Worm (Caenorhabditis elegans) whole organism, mixed stage, embryonic: ENCODE measurements around the gene msa-1.

Experiments
- M03D4.4 ChIP-seq: sonication (generic microtip); optimal IDR thresholded peaks from 2 replicates; lab custom pipeline; 2017; ENCODE audit warnings: mild to moderate bottlenecking, missing genetic modification characterization, missing compliant biosample characterization
- bed-3 ChIP-seq: fragments of 200-800 bp; sonication (Bioruptor generic); optimal IDR thresholded peaks from 3 replicates; lab custom pipeline; 2018; ENCODE audit warnings: mild to moderate bottlenecking, missing genetic modification characterization, moderate library complexity, missing compliant biosample characterization
- blmp-1 ChIP-seq: fragments of 150-350 bp; optimal IDR thresholded peaks from 2 replicates; lab custom pipeline; 2014; ENCODE audit warnings: missing biosample characterization, missing genetic modification characterization
- ceh-39 ChIP-seq: fragments of 150-350 bp; optimal IDR thresholded peaks from 2 replicates; lab custom pipeline; 2014; ENCODE audit warnings: missing biosample characterization, missing genetic modification characterization
- ceh-43 ChIP-seq: fragments of 200-800 bp; sonication (Bioruptor generic); optimal IDR thresholded peaks from 2 replicates; lab custom pipeline; 2018; ENCODE audit warnings: mild to moderate bottlenecking, missing genetic modification characterization, moderate library complexity, missing compliant biosample characterization
- ceh-83 ChIP-seq: fragments of 200-800 bp; sonication (Bioruptor generic); optimal IDR thresholded peaks from 2 replicates; lab custom pipeline; 2018; ENCODE audit warnings: mild to moderate bottlenecking, missing genetic modification characterization, missing compliant biosample characterization
- ces-1 ChIP-seq: fragments of 150-350 bp; optimal IDR thresholded peaks from 2 replicates; lab custom pipeline; 2014; ENCODE audit warnings: missing biosample characterization, missing genetic modification reagents, missing genetic modification characterization
- cnd-1 ChIP-seq: fragments of 200-800 bp; sonication (Bioruptor generic); optimal IDR thresholded peaks from 2 replicates; lab custom pipeline; 2018; ENCODE audit warnings: mild to moderate bottlenecking, missing genetic modification characterization, missing compliant biosample characterization
- elt-1 ChIP-seq: sonication (generic microtip); optimal IDR thresholded peaks from 2 replicates; lab custom pipeline; 2017; ENCODE audit warnings: missing genetic modification characterization, mild to moderate bottlenecking, missing compliant biosample characterization, antibody characterized with exemption, moderate library complexity, borderline replicate concordance; ENCODE audit not compliant: insufficient read depth
- flh-1 ChIP-seq: fragments of 200-800 bp; sonication (Bioruptor generic); optimal IDR thresholded peaks from 2 replicates; lab custom pipeline; 2018; ENCODE audit warnings: mild to moderate bottlenecking, missing genetic modification characterization, moderate library complexity, missing compliant biosample characterization
- ham-2 ChIP-seq: fragments of 200-800 bp; sonication (Bioruptor generic); optimal IDR thresholded peaks from 2 replicates; lab custom pipeline; 2018; ENCODE audit warnings: mild to moderate bottlenecking, missing genetic modification characterization, missing compliant biosample characterization
- hlh-1 ChIP-seq: fragments of 150-350 bp; optimal IDR thresholded peaks from 2 replicates; lab custom pipeline; 2014; ENCODE audit warnings: missing biosample characterization, missing genetic modification reagents, missing genetic modification characterization
- lin-13 ChIP-seq: fragments of 150-350 bp; optimal IDR thresholded peaks from 2 replicates; lab custom pipeline; 2014; ENCODE audit warnings: missing biosample characterization, missing genetic modification characterization
- lin-32 ChIP-seq: fragments of 200-800 bp; sonication (Bioruptor generic); optimal IDR thresholded peaks from 2 replicates; lab custom pipeline; 2018; ENCODE audit warnings: mild to moderate bottlenecking, missing genetic modification characterization, missing compliant biosample characterization
- lsy-2 ChIP-seq: fragments of 150-350 bp; optimal IDR thresholded peaks from 2 replicates; lab custom pipeline; 2014; ENCODE audit warnings: missing biosample characterization, missing genetic modification characterization
- mab-5 ChIP-seq: fragments of 150-350 bp; optimal IDR thresholded peaks from 2 replicates; lab custom pipeline; 2014; ENCODE audit warnings: missing biosample characterization, missing genetic modification characterization
- mep-1 ChIP-seq: fragments of 150-350 bp; optimal IDR thresholded peaks from 2 replicates; lab custom pipeline; 2017; ENCODE audit warnings: missing biosample characterization, missing genetic modification reagents, missing genetic modification characterization, inconsistent platforms
- mls-2 ChIP-seq: sonication (generic microtip); optimal IDR thresholded peaks from 2 replicates; lab custom pipeline; 2016; ENCODE audit warnings: mild to moderate bottlenecking, missing genetic modification characterization, moderate library complexity, missing compliant biosample characterization
- nhr-12 ChIP-seq: fragments of 150-350 bp; optimal IDR thresholded peaks from 2 replicates; lab custom pipeline; 2014; ENCODE audit warnings: missing biosample characterization, missing genetic modification characterization
- nhr-2 ChIP-seq: fragments of 150-350 bp; optimal IDR thresholded peaks from 2 replicates; lab custom pipeline; 2014; ENCODE audit warnings: missing biosample characterization, missing genetic modification characterization
- nhr-237 ChIP-seq: fragments of 150-350 bp; optimal IDR thresholded peaks from 2 replicates; lab custom pipeline; 2014; ENCODE audit warnings: missing biosample characterization, missing genetic modification characterization
- nhr-28 ChIP-seq: fragments of 150-350 bp; optimal IDR thresholded peaks from 2 replicates; lab custom pipeline; 2014; ENCODE audit warnings: missing biosample characterization, missing genetic modification characterization
- nhr-76 ChIP-seq: sonication (generic microtip); optimal IDR thresholded peaks from 2 replicates; lab custom pipeline; 2017; ENCODE audit warnings: missing biosample characterization, missing genetic modification characterization
- pha-4 ChIP-seq: fragments of 150-350 bp; optimal IDR thresholded peaks from 2 replicates; lab custom pipeline; 2018; ENCODE audit warnings: missing biosample characterization, missing genetic modification reagents, missing genetic modification characterization
- sem-2 ChIP-seq: fragments of 200-800 bp; sonication (Bioruptor generic); optimal IDR thresholded peaks from 2 replicates; lab custom pipeline; 2018; ENCODE audit warnings: mild to moderate bottlenecking, missing genetic modification characterization, missing compliant biosample characterization
- snpc-4 ChIP-seq: fragments of 150-350 bp; optimal IDR thresholded peaks from 2 replicates; lab custom pipeline; 2014; ENCODE audit warnings: missing biosample characterization, missing genetic modification characterization
- sptf-1 ChIP-seq: sonication (generic microtip); optimal IDR thresholded peaks from 2 replicates; lab custom pipeline; 2017; ENCODE audit warnings: mild to moderate bottlenecking, missing genetic modification characterization, moderate library complexity, missing compliant biosample characterization
- tbx-8 ChIP-seq: fragments of 200-800 bp; sonication (Bioruptor generic); optimal IDR thresholded peaks from 2 replicates; lab custom pipeline; 2018; ENCODE audit warnings: mild to moderate bottlenecking, missing genetic modification characterization, moderate library complexity, missing compliant biosample characterization
- unc-120 ChIP-seq: sonication (generic microtip); optimal IDR thresholded peaks from 2 replicates; lab custom pipeline; 2017; ENCODE audit warnings: missing genetic modification characterization, missing compliant biosample characterization; ENCODE audit not compliant: poor library complexity, severe bottlenecking
- unc-39 ChIP-seq: fragments of 150-350 bp; optimal IDR thresholded peaks from 2 replicates; lab custom pipeline; 2014; ENCODE audit warnings: missing biosample characterization, missing genetic modification characterization
- unc-62 ChIP-seq: fragments of 150-350 bp; optimal IDR thresholded peaks from 2 replicates; lab custom pipeline; 2014; ENCODE audit warnings: missing biosample characterization, missing genetic modification reagents, missing genetic modification characterization
- zip-8 ChIP-seq: fragments of 150-350 bp; optimal IDR thresholded peaks from 2 replicates; lab custom pipeline; 2014; ENCODE audit warnings: missing biosample characterization, missing genetic modification characterization

Gene msa-1

ce11 chrIV:9096160-9096879 lies 7.9 kb downstream of the msa-1 start, which contains the start of the genes znf-706 and cpna-3:
znf-706 (minus strand) TSS chrIV:9096231.
cpna-3 (plus strand) TSS chrIV:9096842.
- peak; percentile 7 for TF ChIP-seq ces-1 (GFP tag; lab: Kevin White, UChicago)
- no peak for TF ChIP-seq cnd-1
- no peak for TF ChIP-seq ceh-43 (GFP tag; lab: Kevin White, UChicago)
- peak; percentile 4 for TF ChIP-seq unc-120
- TF ChIP-seq M03D4.4 (tag; lab: Kevin White, UChicago), result no peak
- no peak for TF ChIP-seq bed-3 (GFP tag; lab: Kevin White, UChicago)
- no peak for TF ChIP-seq nhr-76 (tag; lab: Kevin White, UChicago)
- TF ChIP-seq lin-13 (tag; lab: Kevin White, UChicago), result no peak
- TF ChIP-seq nhr-2, result no peak
- no peak for TF ChIP-seq sptf-1
- no peak for TF ChIP-seq zip-8 (tag; lab: Kevin White, UChicago)
- peak; percentile 3 for TF ChIP-seq hlh-1 (tag; lab: Kevin White, UChicago)
- no peak for TF ChIP-seq pha-4 (tag; lab: Kevin White, UChicago)
- no peak for TF ChIP-seq lsy-2

DNA sequence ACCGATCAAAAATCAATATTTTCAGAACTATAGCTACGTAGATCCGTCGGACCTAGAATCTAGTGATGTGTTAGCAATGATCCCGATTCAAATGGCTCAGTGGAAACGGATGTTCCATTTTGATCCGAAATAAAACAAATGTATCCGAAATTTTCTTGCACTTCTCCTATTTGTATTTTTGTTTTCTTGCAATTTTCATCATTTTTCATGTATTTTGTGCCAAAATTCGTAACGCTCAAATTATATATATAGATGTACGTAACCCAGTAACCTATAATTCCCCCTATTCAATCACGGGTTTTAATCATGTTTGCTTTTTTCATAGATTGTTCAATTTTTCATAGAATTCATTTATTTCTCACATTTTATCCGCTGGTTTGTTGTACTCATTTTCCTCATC lies 10.5 kb downstream of the msa-1 start, which contains the start of gene gldi-10:
TSS of gene gldi-10 (plus strand) at position 301 of the 400 bp plus-strand sequence.
- TF ChIP-seq ceh-83, result no peak
- TF ChIP-seq ces-1 (GFP tag; lab: Kevin White, UChicago), result no peak
- TF ChIP-seq nhr-76 (tag; lab: Kevin White, UChicago), result no peak
- no peak for TF ChIP-seq zip-8 (tag; lab: Kevin White, UChicago)
- TF ChIP-seq unc-39 (tag; lab: Kevin White, UChicago), result no peak
- TF ChIP-seq nhr-237 (tag; lab: Kevin White, UChicago), result no peak
- no peak for TF ChIP-seq elt-1 (tag; lab: Kevin White, UChicago)
- no peak for TF ChIP-seq blmp-1 (tag; lab: Kevin White, UChicago)
- no peak for TF ChIP-seq sem-2 (GFP tag; lab: Kevin White, UChicago)
- TF ChIP-seq ceh-39 (tag; lab: Kevin White, UChicago), result no peak
- no peak for TF ChIP-seq ham-2 (GFP tag; lab: Kevin White, UChicago)
- no peak for TF ChIP-seq snpc-4 (tag; lab: Kevin White, UChicago)
- no peak for TF ChIP-seq pha-4 (tag; lab: Kevin White, UChicago)
- TF ChIP-seq flh-1, result no peak
- no peak for TF ChIP-seq hlh-1 (tag; lab: Kevin White, UChicago)
- no peak for TF ChIP-seq tbx-8 (GFP tag; lab: Kevin White, UChicago)
- TF ChIP-seq unc-62 (GFP tag; lab: Kevin White, UChicago), result no peak
- TF ChIP-seq sptf-1, result no peak

DNA sequence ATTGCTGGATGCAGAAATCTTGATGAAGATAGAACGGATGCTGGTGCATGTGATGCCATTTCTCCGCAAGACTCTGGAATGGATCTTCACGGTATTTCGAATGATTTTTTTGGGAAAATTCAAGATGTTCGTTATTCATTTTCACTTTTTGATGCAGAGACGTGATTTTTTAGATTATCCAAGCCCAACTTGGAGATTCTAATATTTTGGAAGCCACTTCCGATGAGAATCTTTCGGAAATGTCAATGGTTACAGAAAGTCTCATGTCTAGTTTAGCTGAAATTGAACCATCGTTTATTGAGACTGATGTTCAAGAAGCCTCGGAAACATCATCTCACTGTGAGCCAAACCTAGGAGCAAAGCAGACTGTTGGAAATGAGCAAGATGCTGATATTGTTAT lies 12.4 kb downstream of the msa-1 start:
- TF ChIP-seq pha-4 (tag; lab: Kevin White, UChicago), result no peak

ce11 chrIV:9104071-9105016 lies 15.9 kb downstream of the msa-1 start, which contains the start of the genes C01F6.14 and fem-3:
C01F6.14 (minus strand) TSS chrIV:9104121.
fem-3 (plus strand) TSS chrIV:9104966.
- TF ChIP-seq zip-8 (tag; lab: Kevin White, UChicago) (no peak), sem-2 (GFP tag; lab: Kevin White, UChicago) (no peak), mab-5 (peak; percentile 6), snpc-4 (tag; lab: Kevin White, UChicago) (no peak), hlh-1 (tag; lab: Kevin White, UChicago) (no peak), lin-13 (tag; lab: Kevin White, UChicago) (no peak), unc-39 (tag; lab: Kevin White, UChicago) (no peak), ces-1 (GFP tag; lab: Kevin White, UChicago) (no peak)

- peak; percentile 77 for TF ChIP-seq pha-4 (tag; lab: Kevin White, UChicago)
- TF ChIP-seq cnd-1, result peak; percentile 17
- TF ChIP-seq hlh-1 (tag; lab: Kevin White, UChicago), result peak; percentile 100
- TF ChIP-seq ceh-39 (tag; lab: Kevin White, UChicago), result peak; percentile 50
- peak; percentile 80 for TF ChIP-seq ham-2 (GFP tag; lab: Kevin White, UChicago)
- no peak for TF ChIP-seq nhr-12 (tag; lab: Kevin White, UChicago)
- TF ChIP-seq snpc-4 (tag; lab: Kevin White, UChicago), result no peak
- no peak for TF ChIP-seq nhr-28 (tag; lab: Kevin White, UChicago)
- TF ChIP-seq M03D4.4 (tag; lab: Kevin White, UChicago), result no peak
- peak; percentile 4 for TF ChIP-seq unc-62 (GFP tag; lab: Kevin White, UChicago)
- no peak for TF ChIP-seq mab-5
- TF ChIP-seq mls-2 (tag; lab: Kevin White, UChicago), result no peak
- TF ChIP-seq lin-13 (tag; lab: Kevin White, UChicago), result peak; percentile 32
- TF ChIP-seq bed-3 (GFP tag; lab: Kevin White, UChicago), result no peak
- TF ChIP-seq nhr-237 (tag; lab: Kevin White, UChicago), result peak; percentile 48
- no peak for TF ChIP-seq blmp-1 (tag; lab: Kevin White, UChicago)
- peak; percentile 24 for TF ChIP-seq lsy-2
- no peak for TF ChIP-seq elt-1 (tag; lab: Kevin White, UChicago)
- TF ChIP-seq unc-120, result peak; percentile 27
- TF ChIP-seq ces-1 (GFP tag; lab: Kevin White, UChicago), result peak; percentile 52
- TF ChIP-seq mep-1 (tag; lab: Kevin White, UChicago), result peak; percentile 83
- TF ChIP-seq lin-32, result peak; percentile 46
- no peak for TF ChIP-seq sem-2 (GFP tag; lab: Kevin White, UChicago)
- TF ChIP-seq, all 35 proteins: peak for 13
Measured at ce11 chrIV:9107464-9107863, 19.1 kb downstream of the msa-1 start.
